Fruit fly (Drosophila melanogaster): ENCODE measurements around the gene CG5412.

Gene CG5412

DNA sequence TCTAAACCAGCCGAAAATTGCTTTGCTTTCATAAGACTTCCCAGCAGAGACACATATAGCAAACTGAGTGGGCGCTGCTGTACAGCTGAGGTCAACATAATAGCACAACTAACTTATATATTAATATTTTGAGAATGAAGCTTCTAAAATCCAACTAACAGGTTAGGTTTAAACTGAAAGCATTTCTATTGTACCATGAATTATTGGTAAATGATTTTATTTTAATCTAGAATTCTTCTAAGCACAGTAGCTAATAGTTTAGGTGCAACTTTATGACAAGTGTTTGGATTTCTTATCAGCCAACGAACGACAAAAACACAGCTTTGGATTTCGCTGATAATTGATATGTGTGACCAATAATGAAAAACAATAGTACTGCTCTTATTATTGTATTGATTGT is 21.8 kb upstream of the CG5412 start (continued):
- TF ChIP-seq CG10147 (GFP tag; optimal IDR thresholded peaks at IDR 0.05), result no peak
- TF ChIP-seq peb (GFP tag; IDR thresholded peaks at IDR 0.05), result no peak
- TF ChIP-seq exex (tag; optimal IDR thresholded peaks at IDR 0.05), result peak; percentile 85
- peak; percentile 42 for TF ChIP-seq mirr (GFP tag; optimal IDR thresholded peaks at IDR 0.05)
- no peak for TF ChIP-seq CG4854 (GFP tag; optimal IDR thresholded peaks at IDR 0.05)
- no peak for TF ChIP-seq CG12155 (GFP tag; optimal IDR thresholded peaks at IDR 0.05)
- no peak for TF ChIP-seq CG18764 (GFP tag; optimal IDR thresholded peaks at IDR 0.05)
- TF ChIP-seq inv (GFP tag; IDR thresholded peaks at IDR 0.05; ENCODE audit: partially characterized antibody), result no peak
- peak; percentile 53; the same call in 1 of the 2 replicates for TF ChIP-seq al (GFP tag; IDR thresholded peaks at IDR 0.05)
- TF ChIP-seq sr (GFP tag; IDR thresholded peaks at IDR 0.05), result peak; percentile 80
- peak; percentile 49; the same call in 1 of the 3 replicates for TF ChIP-seq so (GFP tag; IDR thresholded peaks at IDR 0.05)
- TF ChIP-seq CG1233 (GFP tag; optimal IDR thresholded peaks at IDR 0.05), result peak; percentile 50
- peak; percentile 15 for TF ChIP-seq CG8388 (GFP tag; optimal IDR thresholded peaks at IDR 0.05)
- TF ChIP-seq cg (GFP tag; optimal IDR thresholded peaks at IDR 0.05), result no peak
- TF ChIP-seq CG2116 (GFP tag; optimal IDR thresholded peaks at IDR 0.05), result no peak
- peak; percentile 74 for TF ChIP-seq Dip3 (GFP tag; optimal IDR thresholded peaks at IDR 0.05)
- TF ChIP-seq CG14860 (GFP tag; IDR thresholded peaks at IDR 0.05; ENCODE audit: partially characterized antibody), result no peak
- no peak for TF ChIP-seq zf30C (GFP tag; optimal IDR thresholded peaks at IDR 0.05)
- 0 out of 3 replicates have a peak, but pooled peaks have one; percentile 56 for TF ChIP-seq CG34422 (GFP tag; IDR thresholded peaks at IDR 0.05)
- no peak for TF ChIP-seq ato (GFP tag; IDR thresholded peaks at IDR 0.05; ENCODE audit: partially characterized antibody)
- no peak for TF ChIP-seq eyg (GFP tag; optimal IDR thresholded peaks at IDR 0.05)
- TF ChIP-seq CG12104 (GFP tag; optimal IDR thresholded peaks at IDR 0.05), result no peak
- TF ChIP-seq CG14710 (tag; optimal IDR thresholded peaks at IDR 0.05), result no peak
- TF ChIP-seq ken (GFP tag; IDR thresholded peaks at IDR 0.05), result no peak
- TF ChIP-seq sisA (GFP tag; IDR thresholded peaks at IDR 0.05), result peak; percentile 51
- TF ChIP-seq CkIIα-i1 (GFP tag; IDR thresholded peaks at IDR 0.05), result no peak
- no peak for TF ChIP-seq lola (GFP tag; optimal IDR thresholded peaks at IDR 0.05)
- TF ChIP-seq CG34224 (GFP tag; IDR thresholded peaks at IDR 0.05; ENCODE audit: partially characterized antibody), result no peak
- no peak for TF ChIP-seq Sin3A (optimal IDR thresholded peaks at IDR 0.05)
- TF ChIP-seq CG9727 (GFP tag; optimal IDR thresholded peaks at IDR 0.05), result peak; percentile 41
- no peak for TF ChIP-seq Doc3 (GFP tag; IDR thresholded peaks at IDR 0.05; ENCODE audit: partially characterized antibody)
- TF ChIP-seq MTF-1 (GFP tag; optimal IDR thresholded peaks at IDR 0.05; ENCODE audit: borderline replicate concordance), result no peak
- no peak for TF ChIP-seq Poxn (GFP tag; IDR thresholded peaks at IDR 0.05)
- no peak for TF ChIP-seq CG6654 (GFP tag; optimal IDR thresholded peaks at IDR 0.05)
- peak; percentile 1 for TF ChIP-seq CG15269 (tag; optimal IDR thresholded peaks at IDR 0.05)
- no peak for TF ChIP-seq ftz-f1 (GFP tag; optimal IDR thresholded peaks at IDR 0.05)
- TF ChIP-seq CG4360 (GFP tag; IDR thresholded peaks at IDR 0.05), result no peak
- no peak for TF ChIP-seq knrl (GFP tag; IDR thresholded peaks at IDR 0.05; ENCODE audit: partially characterized antibody)
- TF ChIP-seq jing (GFP tag; optimal IDR thresholded peaks at IDR 0.05), result no peak
- TF ChIP-seq CG6813 (GFP tag; optimal IDR thresholded peaks at IDR 0.05), result peak; percentile 23
- peak in 1 of 2 experiments; percentile 40 for TF ChIP-seq dpn (GFP tag; optimal IDR thresholded peaks at IDR 0.05)
- no peak for TF ChIP-seq Dip2 (GFP tag; IDR thresholded peaks at IDR 0.05)
- no peak for TF ChIP-seq CG4282 (GFP tag; optimal IDR thresholded peaks at IDR 0.05)
- peak; percentile 7; the same call in 1 of the 2 replicates for TF ChIP-seq sens-2 (GFP tag; IDR thresholded peaks at IDR 0.05)
- peak; percentile 44 for TF ChIP-seq Deaf1 (tag; optimal IDR thresholded peaks at IDR 0.05)
- peak; percentile 51 to 57 for TF ChIP-seq Pdp1 (GFP tag; optimal IDR thresholded peaks at IDR 0.05)
- TF ChIP-seq CG7271 (tag; optimal IDR thresholded peaks at IDR 0.05), result no peak
- peak; percentile 38; the same call in 1 of the 2 replicates for TF ChIP-seq CG32772 (GFP tag; IDR thresholded peaks at IDR 0.05)
- TF ChIP-seq zfh2 (GFP tag; optimal IDR thresholded peaks at IDR 0.05), result peak; percentile 13
- no peak for TF ChIP-seq prd (optimal IDR thresholded peaks at IDR 0.05)
- TF ChIP-seq prd (GFP tag; IDR thresholded peaks at IDR 0.05), result peak; percentile 64; the same call in 2 of the 3 replicates

Measured in whole organism, embryonic.